Worm (Caenorhabditis elegans): ENCODE data around the gene wbp-2.

- TF ChIP-seq efl-3 (GFP tag; optimal IDR thresholded peaks at IDR 0.05) (no peak), pqm-1 (tag; optimal IDR thresholded peaks at IDR 0.05) (no peak), elt-3 (tag; optimal IDR thresholded peaks at IDR 0.05) (no peak), nhr-28 (tag; optimal IDR thresholded peaks at IDR 0.05) (no peak), aly-2 (tag; optimal IDR thresholded peaks at IDR 0.05) (no peak), pag-3 (tag; optimal IDR thresholded peaks at IDR 0.05; ENCODE audit: borderline replicate concordance, insufficient read depth) (no peak), nhr-90 (tag; optimal IDR thresholded peaks at IDR 0.05; ENCODE audit: poor library complexity) (no peak), lsy-2 (tag; optimal IDR thresholded peaks at IDR 0.05) (no peak), ceh-82 (tag; optimal IDR thresholded peaks at IDR 0.05) (no peak), zag-1 (tag; optimal IDR thresholded peaks at IDR 0.05) (no peak), fkh-10 (GFP tag; optimal IDR thresholded peaks at IDR 0.05) (no peak), egl-27 (tag; optimal IDR thresholded peaks at IDR 0.05) (no peak)
These were observed 50.2 kb downstream of the wbp-2 start, which contains the start of gene srh-48 for ce11 chrII:9379796-9380195.
